Fruit fly (Drosophila melanogaster): Measurements from ENCODE around the gene Cyp18a1.

- TF ChIP-seq CG1620 (GFP tag; optimal IDR thresholded peaks at IDR 0.05) (no peak), Hr96 (GFP tag; optimal IDR thresholded peaks at IDR 0.05) (no peak), CG33017 (tag; optimal IDR thresholded peaks at IDR 0.05) (no peak)
Observed at dm6 chrX:18652879-18653278, 40.0 kb downstream of the Cyp18a1 start, which contains the start of gene Ing3.

Data from whole organism, adult.